Fruit fly (Drosophila melanogaster): Measurements from ENCODE around the gene Obp8a.

Obp8a gene

DNA sequence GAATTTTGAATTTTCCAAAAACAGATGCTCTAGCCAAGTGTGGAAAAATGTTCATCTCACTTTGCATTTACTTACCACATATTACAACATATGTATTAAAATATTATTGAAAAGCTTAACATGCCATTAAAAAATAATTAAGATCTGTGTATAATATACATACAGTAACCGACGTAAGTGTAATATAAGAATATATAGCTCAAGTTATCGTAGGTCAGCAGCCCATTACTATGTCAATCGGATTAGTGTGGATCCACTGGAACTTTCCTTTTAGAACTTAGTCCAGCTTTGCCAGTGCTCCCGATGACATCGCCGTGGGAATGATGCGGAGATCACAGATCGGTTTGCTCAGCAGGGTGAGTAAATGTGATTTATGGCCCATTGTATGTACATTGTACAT, at the start of gene Obp8a:
Gene Obp8a (plus strand): TSS at position 301 of the 400 bp plus-strand sequence.
- no peak for TF ChIP-seq CG17801 (GFP tag; optimal IDR thresholded peaks at IDR 0.05; ENCODE audit: partially characterized antibody)

DNA sequence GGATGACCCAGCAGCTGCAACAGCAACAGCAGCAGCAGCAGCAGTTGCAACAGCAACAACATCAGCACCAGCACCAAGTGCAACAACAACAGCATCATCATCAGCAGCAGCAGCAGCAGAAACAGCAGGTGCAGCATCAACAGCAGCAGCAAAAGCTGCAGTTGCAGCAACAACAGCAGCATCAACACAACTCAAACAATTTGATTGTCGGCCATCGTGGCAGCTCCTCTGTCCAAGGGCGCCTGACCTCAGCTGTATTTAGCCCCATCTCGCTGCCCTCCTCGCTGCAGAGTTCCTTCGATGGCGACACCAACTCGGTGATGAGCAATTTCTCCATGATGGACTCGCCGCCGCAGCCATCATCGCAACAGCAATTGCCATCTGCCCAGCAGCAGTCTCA, 46.4 kb upstream of the Obp8a start:
- TF ChIP-seq CG17801 (GFP tag; optimal IDR thresholded peaks at IDR 0.05; ENCODE audit: partially characterized antibody), result no peak

DNA sequence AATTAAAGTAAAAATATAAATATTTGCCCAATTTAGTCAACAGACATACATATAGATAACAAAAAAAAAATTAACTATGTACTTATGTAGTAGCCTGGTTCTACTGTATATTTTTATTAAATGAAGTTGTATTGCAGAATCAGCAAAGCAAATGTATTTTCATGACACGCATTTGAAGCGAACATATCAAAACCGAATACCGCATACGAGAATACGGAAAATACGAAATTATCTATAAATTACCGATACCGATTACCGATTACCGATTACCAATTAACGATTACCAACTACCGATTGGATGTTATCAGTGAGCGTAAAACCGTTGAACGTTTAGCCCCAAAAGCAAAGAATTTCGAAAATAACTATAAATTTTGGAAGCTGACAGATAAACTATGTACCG, 27.2 kb upstream of the Obp8a start:
- no peak for TF ChIP-seq CG17801 (GFP tag; optimal IDR thresholded peaks at IDR 0.05; ENCODE audit: partially characterized antibody)

DNA sequence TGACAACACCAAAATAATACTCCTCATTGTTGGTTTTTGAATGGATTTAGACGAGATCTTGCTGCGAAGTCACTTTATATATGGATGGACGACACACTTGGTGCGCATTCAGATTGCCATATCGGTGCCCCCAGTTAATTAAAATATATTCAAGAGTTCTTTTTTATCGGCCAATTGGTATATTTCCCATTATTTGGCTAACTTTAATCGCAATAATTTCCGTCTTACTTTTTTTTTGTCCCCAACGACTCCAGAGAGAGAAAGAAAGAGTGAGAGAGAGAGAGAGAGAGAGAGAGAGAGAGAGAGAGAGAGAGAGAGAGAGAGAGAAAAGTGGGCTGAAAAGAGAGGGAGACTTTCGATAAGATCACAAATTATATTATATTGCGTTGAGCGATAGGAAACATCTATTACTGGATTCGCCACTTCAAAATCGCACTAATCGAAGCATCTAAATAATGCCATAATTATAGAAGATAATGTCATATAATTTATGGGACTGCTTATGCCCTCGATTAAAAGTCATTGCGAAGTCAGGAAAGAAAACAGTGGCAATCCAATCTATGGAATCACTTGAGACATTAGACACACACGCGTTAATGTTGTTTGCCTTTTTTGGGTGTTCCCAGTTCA, 24.0 kb upstream of the Obp8a start, which contains the start of gene CG12115:
Gene CG12115 (minus strand): TSS at position 51 of the 630 bp plus-strand sequence.
- no peak for TF ChIP-seq CG17801 (GFP tag; optimal IDR thresholded peaks at IDR 0.05; ENCODE audit: partially characterized antibody)

DNA sequence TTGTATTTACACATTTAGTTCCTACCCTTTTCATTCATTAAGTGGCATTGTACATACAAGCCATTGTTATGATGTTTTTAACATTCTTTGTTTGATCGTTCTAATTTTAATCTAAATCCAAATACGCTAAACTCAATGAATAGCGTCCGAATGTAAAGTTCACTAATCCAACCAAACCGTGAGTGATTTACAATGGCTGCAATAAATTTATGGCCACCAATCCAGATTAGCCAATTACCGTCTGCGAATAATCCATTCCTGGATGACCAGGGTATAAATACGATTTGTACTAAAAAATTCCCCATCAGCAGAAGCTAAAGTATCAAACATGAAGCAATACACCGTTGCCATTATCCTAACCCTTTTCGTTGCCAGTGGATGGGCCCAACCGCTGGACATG, 23.3 kb upstream of the Obp8a start, which contains the start of gene CG12057:
Gene CG12057 (plus strand): TSS at position 301 of the 400 bp plus-strand sequence.
- no peak for TF ChIP-seq CG17801 (GFP tag; optimal IDR thresholded peaks at IDR 0.05; ENCODE audit: partially characterized antibody)

DNA sequence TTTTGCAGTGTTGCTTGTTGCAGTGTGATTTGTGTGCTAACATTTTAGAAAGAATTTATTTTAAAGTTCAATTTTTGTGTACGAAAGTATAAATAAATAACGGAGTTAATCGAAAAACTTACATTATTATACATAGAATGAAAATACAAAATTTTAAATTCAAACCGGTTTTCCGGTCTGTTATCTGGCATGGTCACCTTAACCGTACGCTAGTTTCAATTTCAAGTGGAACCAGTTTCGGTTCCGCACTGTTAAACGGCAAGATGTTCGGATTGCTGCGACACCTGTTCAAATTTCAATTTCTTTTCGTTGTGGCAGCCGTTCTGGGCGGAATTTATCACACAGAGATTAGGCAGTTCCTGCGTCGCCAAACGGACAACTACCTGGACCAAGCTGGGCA, 22.2 kb upstream of the Obp8a start, which contains the start of gene CG12056:
Gene CG12056 (plus strand): TSS at position 241 of the 400 bp plus-strand sequence.
- no peak for TF ChIP-seq CG17801 (GFP tag; optimal IDR thresholded peaks at IDR 0.05; ENCODE audit: partially characterized antibody)

DNA sequence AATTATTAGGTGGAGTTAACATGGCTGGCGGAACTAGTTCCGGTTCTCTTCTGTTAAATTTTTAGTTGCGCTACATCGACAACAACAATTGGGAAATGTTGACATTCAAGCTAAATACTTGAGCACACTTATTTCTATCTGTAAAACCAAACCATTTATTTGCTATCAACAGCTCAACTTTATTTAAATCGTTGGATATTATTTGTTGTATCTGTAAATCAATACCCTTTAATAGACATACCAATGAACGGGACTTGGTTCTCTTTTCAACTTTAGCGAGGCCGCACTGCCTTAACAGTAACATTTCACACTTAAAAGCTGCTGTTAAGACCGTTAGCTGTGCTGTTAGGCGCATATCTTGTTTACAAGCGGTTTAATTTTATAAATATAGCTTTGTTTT, 21.1 kb upstream of the Obp8a start, which contains the start of gene CG12106:
Gene CG12106 (plus strand): TSS at position 295 of the 400 bp plus-strand sequence.
- peak; percentile 70 for TF ChIP-seq CG17801 (GFP tag; optimal IDR thresholded peaks at IDR 0.05; ENCODE audit: partially characterized antibody)

DNA sequence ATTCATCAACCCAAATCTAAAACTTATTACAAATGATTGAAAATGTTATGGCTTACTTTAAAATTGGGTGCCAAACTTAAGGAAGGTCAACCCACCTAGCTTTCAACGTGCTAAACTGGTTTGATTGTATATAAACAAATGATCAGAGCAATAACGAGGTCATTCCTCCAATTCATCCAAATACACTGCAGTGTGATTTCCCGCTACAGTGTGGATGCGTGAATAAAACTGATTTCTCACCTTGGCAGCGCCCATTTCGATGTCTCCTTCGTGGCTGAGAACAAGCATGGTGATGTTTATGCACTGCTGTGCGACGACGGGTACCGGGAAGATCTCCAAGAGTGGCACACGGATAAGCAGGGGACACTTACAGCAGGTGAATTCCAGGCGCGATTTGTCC, 19.4 kb upstream of the Obp8a start:
- no peak for TF ChIP-seq CG17801 (GFP tag; optimal IDR thresholded peaks at IDR 0.05; ENCODE audit: partially characterized antibody)

DNA sequence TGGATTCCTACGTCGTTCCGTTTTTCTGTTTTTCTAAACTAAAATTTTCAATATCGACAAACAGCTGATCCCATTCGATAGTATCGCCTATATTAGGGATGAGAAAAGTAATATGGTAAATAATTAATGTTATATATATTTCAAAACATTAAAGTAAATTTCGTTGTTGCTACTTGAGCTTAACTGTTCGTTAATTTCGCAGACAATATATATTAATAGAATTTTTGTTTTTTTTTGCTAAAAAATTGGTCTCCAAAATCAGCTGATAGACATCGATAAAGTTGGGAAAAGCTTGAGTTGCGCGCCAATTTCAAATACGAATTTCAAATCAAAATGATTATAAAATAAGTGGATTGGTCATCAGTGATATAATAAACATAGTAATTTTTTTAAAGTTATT, 18.3 kb upstream of the Obp8a start, which contains the start of gene CG12118:
Gene CG12118 (minus strand): TSS at position 53 of the 400 bp plus-strand sequence.
- peak; percentile 89 for TF ChIP-seq CG17801 (GFP tag; optimal IDR thresholded peaks at IDR 0.05; ENCODE audit: partially characterized antibody)

DNA sequence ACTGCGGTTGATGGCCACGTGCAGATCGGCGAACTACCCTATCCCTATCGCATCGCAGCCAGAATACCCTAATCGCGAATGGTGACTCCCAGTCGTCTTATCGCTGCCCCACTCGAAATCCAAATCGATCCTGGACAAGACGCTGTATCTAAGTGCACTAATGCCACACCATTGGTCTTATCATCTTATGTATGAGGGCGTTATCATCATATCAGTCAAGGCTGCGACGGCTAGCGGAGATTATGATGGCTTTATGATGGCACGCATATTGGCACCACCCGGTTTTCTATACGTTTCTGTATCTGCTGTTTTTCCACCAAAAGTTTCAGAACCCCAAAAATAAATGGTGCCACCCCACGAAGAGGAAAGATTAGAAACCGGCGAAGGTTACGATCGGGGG, 14.4 kb upstream of the Obp8a start:
- TF ChIP-seq CG17801 (GFP tag; optimal IDR thresholded peaks at IDR 0.05; ENCODE audit: partially characterized antibody), result no peak

DNA sequence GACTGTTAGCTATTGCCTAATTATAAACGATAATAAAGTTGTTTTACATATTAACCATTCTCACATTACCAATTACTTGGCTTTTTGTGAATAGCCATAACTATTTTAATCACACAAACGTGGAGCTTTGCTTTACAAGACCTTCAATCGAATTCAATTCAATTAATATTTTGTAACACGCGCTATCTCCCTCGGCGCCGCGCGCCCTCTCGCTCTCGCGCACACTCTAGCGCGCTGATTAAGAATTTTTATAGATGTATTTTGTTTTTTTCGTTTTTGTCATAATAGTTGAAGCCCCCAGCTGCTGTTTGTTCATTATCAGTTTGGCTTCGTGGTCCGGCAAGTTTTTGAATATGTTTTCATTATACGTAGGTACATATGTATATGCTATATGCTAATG, 13.6 kb upstream of the Obp8a start:
- TF ChIP-seq CG17801 (GFP tag; optimal IDR thresholded peaks at IDR 0.05; ENCODE audit: partially characterized antibody), result no peak

DNA sequence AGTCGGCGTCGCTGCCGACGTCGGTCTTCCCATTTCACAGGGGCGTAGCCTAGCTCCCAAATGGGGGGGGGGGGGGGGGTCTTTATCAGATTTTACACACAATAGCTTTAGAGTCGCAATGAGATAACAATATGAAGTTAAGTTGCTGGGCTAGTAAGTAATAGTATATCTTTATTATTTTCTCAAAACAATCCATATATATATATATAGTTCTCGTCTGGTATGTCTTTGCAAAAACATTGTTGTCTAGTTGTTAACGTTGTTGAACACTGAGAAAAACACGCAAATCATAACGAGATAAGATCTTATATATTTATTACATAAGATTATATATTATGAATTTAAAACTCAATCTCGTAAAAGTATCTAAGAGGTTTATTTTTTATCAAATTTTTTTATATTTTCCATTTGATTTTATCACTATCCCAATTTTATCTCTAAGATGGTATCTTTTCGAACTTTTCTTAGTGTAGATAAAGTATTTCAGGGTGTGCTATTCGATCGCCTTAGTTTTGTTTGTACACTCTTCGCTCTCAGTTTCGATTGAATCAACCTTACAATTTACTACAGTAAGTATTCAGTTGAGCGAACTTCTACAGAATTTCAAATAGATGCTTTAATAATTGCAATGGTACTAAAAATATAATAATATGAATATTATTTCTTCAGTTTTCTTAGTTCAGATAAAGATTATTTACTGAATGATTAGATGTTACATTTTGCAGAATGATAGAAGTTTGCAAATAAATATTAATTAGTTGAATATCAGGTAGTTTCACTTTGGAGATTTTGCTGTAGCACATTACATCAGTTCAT, 12.6 kb upstream of the Obp8a start:
- TF ChIP-seq CG17801 (GFP tag; optimal IDR thresholded peaks at IDR 0.05; ENCODE audit: partially characterized antibody), result peak; percentile 49

DNA sequence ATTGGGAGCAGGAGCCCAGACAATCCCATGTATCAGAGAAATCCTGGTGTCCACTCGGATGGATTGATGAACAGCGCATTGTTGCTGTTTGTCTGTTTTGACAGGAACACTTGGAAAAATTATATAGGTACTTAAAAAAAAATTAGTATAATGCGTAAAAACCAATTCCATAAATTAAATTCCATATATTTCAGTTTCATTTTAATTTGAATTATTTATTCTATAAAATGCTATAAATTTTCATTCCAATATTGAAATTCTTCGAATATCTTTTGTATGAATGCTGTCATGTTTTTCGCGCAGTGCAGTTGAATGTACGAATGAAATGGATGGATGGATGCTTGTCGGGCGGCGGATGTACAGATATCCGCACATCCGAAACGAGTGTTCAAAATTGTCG, 3.9 kb upstream of the Obp8a start, which contains the start of gene SmydA-9:
Gene SmydA-9 (minus strand): TSS at position 101 of the 400 bp plus-strand sequence.
- TF ChIP-seq CG17801 (GFP tag; optimal IDR thresholded peaks at IDR 0.05; ENCODE audit: partially characterized antibody), result no peak

DNA sequence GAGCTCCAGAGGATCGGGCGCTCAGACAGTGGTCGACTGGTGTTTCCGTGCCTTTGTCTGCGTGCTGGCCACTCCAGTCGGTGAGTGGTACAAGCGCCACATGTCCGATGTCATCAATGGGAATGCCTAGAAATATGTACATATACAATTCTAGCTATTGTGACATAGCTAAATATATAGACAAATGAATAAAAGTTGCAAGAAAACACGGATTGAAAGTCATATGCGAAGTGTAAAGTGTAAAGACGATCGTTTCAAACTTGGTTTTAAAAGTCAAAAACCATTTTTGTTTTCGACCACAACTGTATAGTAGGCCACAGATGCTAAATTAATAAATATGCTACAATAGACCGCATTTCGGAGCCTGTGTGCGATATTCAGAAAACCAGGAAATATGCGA, 809 bp downstream of the Obp8a start, which contains the start of gene CG15368:
Gene CG15368 (plus strand): TSS at position 301 of the 400 bp plus-strand sequence.
- TF ChIP-seq CG17801 (GFP tag; optimal IDR thresholded peaks at IDR 0.05; ENCODE audit: partially characterized antibody), result no peak

DNA sequence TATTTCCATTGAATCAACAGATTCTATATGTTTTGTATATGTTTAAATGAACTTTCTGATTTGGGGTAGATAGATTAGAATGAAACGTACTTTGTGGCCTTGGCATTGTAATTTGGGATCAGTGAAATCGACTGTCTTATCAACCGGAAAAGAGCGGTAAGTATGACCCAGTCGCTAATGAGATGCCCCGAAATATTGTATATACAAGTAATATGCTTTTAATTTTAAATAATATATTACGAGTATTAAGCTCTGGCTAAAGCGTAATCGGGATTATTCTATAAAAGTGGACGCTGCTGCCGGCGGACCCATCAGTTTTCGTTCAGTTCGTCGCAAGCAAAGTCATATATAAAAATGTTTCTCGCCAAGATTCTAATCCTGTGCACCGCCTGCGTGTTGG, 1.9 kb downstream of the Obp8a start, which contains the start of gene CG15369:
Gene CG15369 (plus strand): TSS at position 301 of the 400 bp plus-strand sequence.
- no peak for TF ChIP-seq CG17801 (GFP tag; optimal IDR thresholded peaks at IDR 0.05; ENCODE audit: partially characterized antibody)

DNA sequence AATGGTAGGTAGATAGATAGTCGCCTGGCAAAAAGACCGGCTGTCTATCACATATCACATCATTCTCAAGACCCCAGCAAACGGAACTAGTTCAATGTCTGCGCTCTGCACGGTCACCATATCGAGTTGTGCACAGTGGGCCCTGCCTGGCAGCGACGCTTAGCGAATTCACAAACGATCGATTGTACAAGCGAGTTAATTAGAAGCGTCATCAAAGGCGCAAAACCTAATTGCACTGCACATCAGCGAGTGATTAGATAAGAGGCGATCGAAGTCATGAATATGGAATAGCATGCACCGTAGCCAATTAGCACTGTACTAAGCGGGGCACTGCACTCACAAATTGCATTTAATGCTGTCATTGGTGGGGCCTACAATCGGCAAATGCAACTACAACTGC, 5.8 kb downstream of the Obp8a start:
- TF ChIP-seq CG17801 (GFP tag; optimal IDR thresholded peaks at IDR 0.05; ENCODE audit: partially characterized antibody), result no peak

All from ovary, adult (tissue).